Fruit fly (Drosophila melanogaster) whole organism: Measurements from ENCODE around the gene CG42826.

Source experiments
- CG8478 ChIP-seq: fragments of >200 bp; optimal IDR thresholded peaks from 2 replicates; lab custom pipeline; 2018; ENCODE audit warnings: inconsistent platforms
- Dll ChIP-seq: fragments of >200 bp; optimal IDR thresholded peaks from 2 replicates; lab custom pipeline; 2017
- EcR ChIP-seq, 2 experiments: fragments of >200 bp; optimal IDR thresholded peaks; 2 replicates each; lab custom pipeline; 2017; ENCODE audit warnings: missing biosample characterization in 2 of 2, missing genetic modification characterization in 2 of 2, missing genetic modification reagents in 2 of 2
- pan ChIP-seq: fragments of >200 bp; optimal IDR thresholded peaks from 2 replicates; lab custom pipeline; 2017
- psq ChIP-seq: fragments of >200 bp; optimal IDR thresholded peaks from 2 replicates; lab custom pipeline; 2017
- usp ChIP-seq: fragments of >200 bp; optimal IDR thresholded peaks from 2 replicates; lab custom pipeline; 2017; ENCODE audit warnings: missing biosample characterization, missing genetic modification characterization, mixed read lengths

The CG42826 gene

DNA sequence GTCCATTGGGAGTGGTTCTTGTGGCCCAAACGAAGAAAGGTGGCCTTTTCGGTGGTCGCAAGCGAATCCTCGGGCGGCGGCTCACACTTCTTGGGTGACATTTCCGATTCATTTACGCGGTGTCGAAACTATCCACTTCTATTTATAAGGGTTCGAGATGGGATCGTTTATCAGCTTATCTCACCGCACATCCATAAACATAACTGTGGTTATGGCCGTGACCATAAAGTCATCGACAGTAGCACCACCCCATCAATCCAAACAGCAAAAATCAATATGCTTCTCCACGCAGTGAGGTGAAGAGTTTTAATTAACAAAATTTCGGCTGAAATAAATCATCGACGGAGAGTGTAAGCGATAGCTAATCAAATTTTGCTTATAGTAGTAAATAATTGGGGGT, at the start of gene CG42826:
CG42826 (minus strand) TSS at position 101 of the 400 bp plus-strand sequence.
- no peak for TF ChIP-seq usp (GFP tag; lab: Kevin White, UChicago)
- TF ChIP-seq pan (lab: Kevin White, UChicago), result no peak
- no peak for TF ChIP-seq CG8478 (lab: Kevin White, UChicago)
- no peak for TF ChIP-seq psq
- TF ChIP-seq Dll (lab: Kevin White, UChicago), result no peak
- TF ChIP-seq EcR (GFP tag; optimal IDR thresholded peaks at IDR 0.05; lab: Kevin White, UChicago), result no peak

DNA sequence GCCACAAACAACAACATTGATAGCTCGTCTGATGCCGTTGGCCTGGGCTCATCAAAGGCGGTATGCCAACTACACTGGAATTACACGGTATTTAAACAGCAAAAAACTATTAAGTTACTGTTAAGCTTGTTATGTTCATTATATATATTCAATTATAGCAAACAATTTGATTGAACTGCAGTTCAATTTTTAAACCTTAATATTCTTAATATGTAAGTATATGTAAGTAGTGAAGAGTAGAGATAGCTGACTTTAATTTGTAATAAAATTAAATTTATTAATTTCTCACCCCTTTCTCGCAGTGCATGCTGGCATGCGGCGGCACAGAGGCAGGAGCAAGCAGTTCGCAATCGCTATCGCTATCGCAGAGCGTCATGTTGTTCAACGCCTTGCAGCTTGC, 9.7 kb upstream of the CG42826 start:
- TF ChIP-seq psq (no peak), Dll (lab: Kevin White, UChicago) (no peak), EcR (GFP tag; optimal IDR thresholded peaks at IDR 0.05; lab: Kevin White, UChicago) (no peak), pan (lab: Kevin White, UChicago) (no peak), usp (GFP tag; lab: Kevin White, UChicago) (no peak), CG8478 (lab: Kevin White, UChicago) (no peak)

DNA sequence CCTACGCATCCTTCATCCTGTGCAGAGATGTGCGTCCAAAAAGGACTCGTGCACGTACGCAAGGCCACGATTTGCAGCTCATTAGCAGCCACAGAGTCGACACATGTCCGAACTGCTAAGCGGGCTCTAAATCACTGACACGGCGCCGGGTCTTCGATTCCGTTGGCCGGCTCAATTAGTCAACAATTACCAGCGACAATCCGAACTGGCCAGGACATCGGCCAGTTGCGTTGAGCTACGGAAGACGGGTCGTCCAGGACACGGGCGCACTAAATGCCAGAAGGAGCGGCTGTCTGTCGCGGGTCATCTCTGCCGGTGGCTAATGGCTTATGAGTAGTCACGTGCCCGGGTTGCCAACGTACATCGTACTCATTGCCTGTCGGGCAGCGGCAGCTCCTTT, 5.1 kb upstream of the CG42826 start:
- TF ChIP-seq usp (GFP tag; lab: Kevin White, UChicago) (no peak), EcR (GFP tag; optimal IDR thresholded peaks at IDR 0.05; lab: Kevin White, UChicago) (no peak), Dll (lab: Kevin White, UChicago) (no peak), psq (no peak), pan (lab: Kevin White, UChicago) (no peak), CG8478 (lab: Kevin White, UChicago) (no peak)

DNA sequence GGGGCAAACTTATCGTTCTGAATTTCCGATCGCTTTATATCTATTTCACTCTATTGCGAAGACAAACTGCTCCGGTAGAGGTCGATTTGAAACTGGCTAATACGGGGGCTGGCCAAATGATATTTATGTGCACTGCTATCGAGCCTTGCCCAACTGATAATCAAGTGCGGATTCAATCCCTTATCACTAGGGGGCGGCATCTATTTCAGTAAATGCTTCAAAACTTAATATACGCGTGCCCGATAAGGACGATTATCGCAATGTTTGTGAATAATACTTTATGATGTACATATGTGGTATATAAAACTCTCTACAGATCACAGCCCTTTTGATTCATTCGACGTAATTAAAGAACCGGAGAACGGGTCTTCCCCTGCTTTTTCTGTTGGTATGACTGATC, 2.7 kb downstream of the CG42826 start, which contains the start of gene Srg2:
Srg2 (minus strand) TSS at position 101 of the 400 bp plus-strand sequence.
- TF ChIP-seq CG8478 (lab: Kevin White, UChicago) (no peak), psq (no peak), EcR (GFP tag; optimal IDR thresholded peaks at IDR 0.05; lab: Kevin White, UChicago) (no peak), usp (GFP tag; lab: Kevin White, UChicago) (no peak)

DNA sequence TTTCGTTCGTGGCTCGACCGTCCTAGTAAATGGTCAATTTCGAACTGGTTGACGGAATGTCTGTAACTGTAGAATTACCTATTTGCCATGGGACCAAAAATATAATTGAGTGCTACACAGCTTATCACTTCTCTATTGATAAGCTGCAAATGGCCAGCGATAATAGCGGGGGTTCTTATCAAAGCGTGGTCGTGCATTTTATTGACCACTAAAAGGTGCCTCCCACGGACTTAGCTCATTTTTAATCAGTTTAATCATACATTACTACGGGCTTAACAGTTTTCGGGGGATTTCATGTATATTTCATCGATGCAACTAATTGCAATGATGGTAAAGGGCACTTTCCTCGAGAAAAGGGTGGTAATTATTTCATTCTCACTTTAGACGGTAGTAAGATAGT, 6.0 kb downstream of the CG42826 start, which contains the start of gene CG32054:
CG32054 (minus strand) TSS at position 17 of the 400 bp plus-strand sequence.
- TF ChIP-seq EcR (GFP tag; optimal IDR thresholded peaks at IDR 0.05; lab: Kevin White, UChicago) (no peak), CG8478 (lab: Kevin White, UChicago) (no peak), pan (lab: Kevin White, UChicago) (no peak), psq (no peak), Dll (lab: Kevin White, UChicago) (no peak), usp (GFP tag; lab: Kevin White, UChicago) (no peak)

DNA sequence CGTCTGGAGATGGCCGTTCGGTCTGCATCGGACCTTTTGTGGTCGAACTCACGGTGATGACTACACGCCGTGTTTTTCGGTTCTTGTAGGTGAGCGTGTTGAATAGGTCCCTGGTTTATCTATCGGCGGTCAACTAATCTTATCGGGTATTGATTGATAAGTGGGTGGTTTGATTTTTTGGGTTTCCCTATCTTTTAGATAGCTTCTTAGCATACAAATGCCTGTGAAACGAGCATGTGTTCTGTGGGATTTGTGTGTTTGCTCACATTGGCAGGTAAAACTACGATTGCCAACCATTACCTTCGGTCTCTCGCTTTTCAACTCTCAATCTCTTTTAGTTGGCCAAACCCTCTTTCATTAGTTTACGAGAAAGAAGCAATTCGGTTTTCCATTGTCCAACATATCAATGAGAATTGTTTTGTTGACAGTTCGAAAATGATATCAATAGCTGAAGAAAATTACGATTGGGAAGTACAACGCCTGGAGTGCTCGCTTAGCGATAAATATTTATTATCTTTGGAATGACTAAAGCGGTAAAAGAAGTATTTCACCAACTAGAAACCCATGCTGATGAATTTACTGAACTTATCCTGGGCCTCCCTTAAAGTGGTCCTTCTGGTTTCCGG, 8.3 kb downstream of the CG42826 start, which contains the start of gene CG32053:
CG32053 (minus strand) TSS at position 69 of the 626 bp plus-strand sequence.
- no peak for TF ChIP-seq pan (lab: Kevin White, UChicago)

DNA sequence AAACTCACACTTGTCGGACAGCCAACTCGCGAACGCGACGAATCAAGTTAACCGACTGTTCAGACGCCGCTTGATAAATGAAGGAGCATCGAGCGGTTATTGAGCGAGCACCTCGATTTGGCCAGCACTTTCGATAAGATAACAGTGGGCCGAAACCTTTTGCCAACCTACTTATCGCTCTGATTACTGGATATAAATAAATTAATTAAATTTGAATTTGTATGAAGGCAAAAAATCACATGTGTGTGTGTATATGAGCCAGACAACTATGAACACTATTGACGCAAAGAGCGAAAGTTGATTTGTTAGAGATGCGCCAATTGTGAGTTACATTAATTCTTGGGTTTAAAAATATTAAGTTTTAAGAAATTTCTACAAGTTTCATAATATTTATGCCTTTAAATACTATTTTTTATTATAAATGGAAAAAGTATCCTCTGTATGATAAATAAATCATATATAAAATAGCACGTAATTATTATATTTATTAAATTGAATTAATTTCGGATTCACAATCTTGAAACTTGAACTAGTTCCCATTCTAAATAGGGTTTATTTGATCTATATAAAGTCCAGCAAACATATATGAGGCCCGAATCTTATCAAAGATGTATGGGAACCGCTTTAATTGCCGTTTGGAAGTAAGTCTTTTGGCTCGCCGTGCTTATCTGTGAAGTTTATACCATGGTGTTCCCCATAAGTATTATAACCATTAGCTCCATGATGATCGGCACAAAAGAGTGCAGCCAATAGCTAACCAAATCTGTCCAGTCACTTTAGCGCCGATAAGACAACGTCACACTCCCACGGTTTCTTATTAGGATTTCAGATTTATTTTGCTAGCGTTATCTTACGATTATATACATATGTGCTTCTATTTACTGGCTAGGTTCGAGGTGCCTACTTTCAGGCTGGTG, 11.1 kb downstream of the CG42826 start, which contains the start of gene CG14160:
CG14160 (minus strand) TSS at position 51 of the 917 bp plus-strand sequence.
- TF ChIP-seq Dll (lab: Kevin White, UChicago), result no peak
- no peak for TF ChIP-seq usp (GFP tag; lab: Kevin White, UChicago)
- no peak for TF ChIP-seq pan (lab: Kevin White, UChicago)
- TF ChIP-seq psq, result no peak
- TF ChIP-seq EcR (GFP tag; optimal IDR thresholded peaks at IDR 0.05; lab: Kevin White, UChicago), result no peak
- no peak for TF ChIP-seq CG8478 (lab: Kevin White, UChicago)

DNA sequence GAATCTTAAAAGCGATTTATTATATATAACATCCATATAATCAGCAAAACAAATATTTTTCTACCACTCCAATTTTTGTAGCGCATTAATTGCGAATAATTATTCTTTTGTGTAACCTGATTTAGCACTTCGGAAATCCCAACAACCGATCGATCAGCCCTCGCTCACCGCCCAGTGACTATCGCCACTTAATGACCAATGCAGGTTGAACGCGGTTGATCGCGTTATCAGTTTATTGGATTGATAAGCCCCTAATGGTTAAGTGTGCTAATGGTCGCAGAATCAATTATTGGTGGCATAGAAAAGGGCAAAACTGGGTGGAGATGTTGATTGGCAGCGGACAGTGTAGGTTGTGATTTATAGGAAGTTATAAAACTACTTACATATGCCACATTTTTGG, 12.3 kb downstream of the CG42826 start:
- TF ChIP-seq psq (no peak), CG8478 (lab: Kevin White, UChicago) (no peak), pan (lab: Kevin White, UChicago) (no peak), Dll (lab: Kevin White, UChicago) (no peak), usp (GFP tag; lab: Kevin White, UChicago) (no peak), EcR (GFP tag; optimal IDR thresholded peaks at IDR 0.05; lab: Kevin White, UChicago) (no peak)

DNA sequence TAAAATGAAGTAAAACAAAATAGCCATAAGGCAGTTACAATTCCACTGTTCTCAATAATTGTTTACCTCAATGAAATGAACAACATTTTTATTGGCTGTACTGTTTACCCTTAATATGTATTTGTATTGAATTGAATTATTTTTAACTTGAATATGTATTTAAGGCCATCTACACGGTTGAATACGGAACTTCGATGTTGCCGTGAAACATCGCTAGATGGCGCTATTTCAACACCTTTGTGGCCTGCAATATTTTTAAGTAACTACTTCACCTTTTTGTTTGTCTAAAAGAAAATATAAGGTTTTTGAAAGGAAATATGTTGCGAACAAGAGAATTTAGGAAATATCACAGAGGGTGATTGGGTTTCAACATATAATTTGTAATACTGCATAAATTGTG, 22.1 kb downstream of the CG42826 start:
- TF ChIP-seq usp (GFP tag; lab: Kevin White, UChicago) (no peak), CG8478 (lab: Kevin White, UChicago) (no peak), psq (no peak), EcR (GFP tag; optimal IDR thresholded peaks at IDR 0.05; lab: Kevin White, UChicago) (no peak), Dll (lab: Kevin White, UChicago) (no peak), pan (lab: Kevin White, UChicago) (no peak)

DNA sequence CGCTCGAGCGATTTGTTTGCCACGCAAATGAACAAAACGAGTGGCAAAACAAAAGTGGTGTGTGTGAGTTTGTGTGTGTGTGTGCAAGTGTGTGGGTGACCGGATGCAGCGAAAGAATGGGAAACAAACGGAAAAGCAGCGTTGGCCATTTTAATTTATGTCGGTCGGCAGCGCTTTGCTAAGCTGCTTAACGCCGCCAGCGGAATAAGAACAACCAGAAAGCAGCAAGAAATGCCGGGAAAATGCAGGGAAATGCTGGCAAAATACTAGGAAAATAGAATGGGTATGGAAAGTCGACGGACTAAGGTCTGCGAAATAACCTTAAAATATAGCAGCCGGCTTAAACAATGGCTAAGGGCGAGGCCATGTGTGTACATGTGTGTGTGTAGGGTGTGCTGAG, 48.1 kb downstream of the CG42826 start:
- no peak for TF ChIP-seq CG8478 (lab: Kevin White, UChicago)
- TF ChIP-seq pan (lab: Kevin White, UChicago), result no peak
- no peak for TF ChIP-seq Dll (lab: Kevin White, UChicago)
- no peak for TF ChIP-seq usp (GFP tag; lab: Kevin White, UChicago)
- no peak for TF ChIP-seq psq
- TF ChIP-seq EcR (GFP tag; optimal IDR thresholded peaks at IDR 0.05; lab: Kevin White, UChicago), result no peak
